Worm (Caenorhabditis elegans) whole organism, L1 larva: ENCODE data around the gene C09G12.5.

Experiments used
- C04F5.9 ChIP-seq: sonication (generic microtip); optimal IDR thresholded peaks from 2 replicates; lab custom pipeline; 2016; ENCODE audit warnings: missing genetic modification characterization, missing compliant biosample characterization
- C16A3.4 ChIP-seq: fragments of 150-350 bp; optimal IDR thresholded peaks from 2 replicates; lab custom pipeline; 2014; ENCODE audit warnings: missing biosample characterization, missing genetic modification characterization
- C34B4.2 ChIP-seq: sonication (generic microtip); optimal IDR thresholded peaks from 2 replicates; lab custom pipeline; 2017; ENCODE audit warnings: mild to moderate bottlenecking, missing genetic modification characterization, missing compliant biosample characterization
- aly-2 ChIP-seq: fragments of 150-350 bp; optimal IDR thresholded peaks from 2 replicates; lab custom pipeline; 2014; ENCODE audit warnings: missing biosample characterization, missing genetic modification characterization
- blmp-1 ChIP-seq: fragments of 150-350 bp; optimal IDR thresholded peaks from 2 replicates; lab custom pipeline; 2014; ENCODE audit warnings: missing biosample characterization, missing genetic modification characterization
- ceh-63 ChIP-seq: fragments of 200-800 bp; sonication (Bioruptor generic); optimal IDR thresholded peaks from 2 replicates; lab custom pipeline; 2018; ENCODE audit warnings: mild to moderate bottlenecking, missing genetic modification characterization, missing compliant biosample characterization
- ceh-8 ChIP-seq: fragments of 200-800 bp; sonication (Bioruptor generic); optimal IDR thresholded peaks from 2 replicates; lab custom pipeline; 2018; ENCODE audit warnings: mild to moderate bottlenecking, missing genetic modification characterization, moderate library complexity, missing compliant biosample characterization
- ceh-82 ChIP-seq, 3 experiments: fragments of 150-350 bp in 1 of 3; sonication (generic microtip) in 2 of 3; optimal IDR thresholded peaks; 2 replicates each; lab custom pipeline; 2014 to 2017; ENCODE audit warnings: missing biosample characterization in 3 of 3, missing genetic modification characterization in 3 of 3
- ceh-88 ChIP-seq: fragments of 200-800 bp; sonication (Bioruptor generic); IDR thresholded peaks from 2 replicates; pipeline ENCODE4 v1.3.6; 2022; ENCODE audit warnings: missing genetic modification characterization, missing compliant biosample characterization
- ceh-90 ChIP-seq: sonication (generic microtip); optimal IDR thresholded peaks from 2 replicates; lab custom pipeline; 2016; ENCODE audit warnings: missing genetic modification characterization, missing compliant biosample characterization
- dsc-1 ChIP-seq: sonication (generic microtip); optimal IDR thresholded peaks from 2 replicates; lab custom pipeline; 2016; ENCODE audit warnings: mild to moderate bottlenecking, missing genetic modification characterization, missing compliant biosample characterization
- efl-1 ChIP-seq, 4 experiments: fragments of 150-350 bp; optimal IDR thresholded peaks in 3 of 4; peaks in 1 of 4; 1 replicate in 1 of 4; 2 replicates in 3 of 4; lab custom pipeline; 2014; ENCODE audit warnings: missing biosample characterization in 2 of 4, missing genetic modification characterization in 2 of 4, missing genetic modification reagents in 2 of 4
- efl-3 ChIP-seq: fragments of 200-800 bp; sonication (Bioruptor generic); optimal IDR thresholded peaks from 2 replicates; lab custom pipeline; 2018; ENCODE audit warnings: mild to moderate bottlenecking, missing genetic modification characterization, missing compliant biosample characterization
- egl-13 ChIP-seq: sonication (generic microtip); optimal IDR thresholded peaks from 2 replicates; lab custom pipeline; 2016; ENCODE audit warnings: missing genotype, missing genetic modification reagents, missing genetic modification characterization, missing compliant biosample characterization
- egl-27 ChIP-seq, 2 experiments: fragments of 150-350 bp in 1 of 2; sonication (generic microtip); optimal IDR thresholded peaks; 3 replicates each; lab custom pipeline; 2017 to 2018; ENCODE audit warnings: missing biosample characterization in 2 of 2, missing genetic modification characterization in 2 of 2, missing genetic modification reagents in 2 of 2
- elt-3 ChIP-seq, 6 experiments: fragments of 150-350 bp in 1 of 6; sonication (generic microtip); optimal IDR thresholded peaks; 2 replicates each; lab custom pipeline; 2017 to 2018; ENCODE audit warnings: missing biosample characterization in 6 of 6, missing genetic modification characterization in 6 of 6, inconsistent platforms in 1 of 6
- ets-5 ChIP-seq: fragments of 200-800 bp; sonication (Bioruptor generic); IDR thresholded peaks from 2 replicates; pipeline ENCODE4 v1.3.6; 2022; ENCODE audit warnings: missing genetic modification characterization, missing compliant biosample characterization
- fkh-8 ChIP-seq: sonication (generic microtip); optimal IDR thresholded peaks from 2 replicates; lab custom pipeline; 2016; ENCODE audit warnings: mild to moderate bottlenecking, missing genetic modification characterization, missing compliant biosample characterization
- grh-1 ChIP-seq: fragments of 200-800 bp; sonication (Bioruptor generic); IDR thresholded peaks from 2 replicates; pipeline ENCODE4 v1.3.6; 2022; ENCODE audit warnings: missing genetic modification reagents, missing genetic modification characterization, missing compliant biosample characterization
- irx-1 ChIP-seq: sonication (generic microtip); optimal IDR thresholded peaks from 2 replicates; lab custom pipeline; 2016; ENCODE audit warnings: missing genetic modification characterization, missing compliant biosample characterization
- jun-1 ChIP-seq: fragments of 150-350 bp; optimal IDR thresholded peaks from 2 replicates; lab custom pipeline; 2014; ENCODE audit warnings: missing biosample characterization, missing genetic modification reagents, missing genetic modification characterization
- lin-13 ChIP-seq: fragments of 150-350 bp; optimal IDR thresholded peaks from 2 replicates; lab custom pipeline; 2014; ENCODE audit warnings: missing biosample characterization, missing genetic modification reagents, missing genetic modification characterization
- lin-14 ChIP-seq: fragments of 200-800 bp; sonication (Bioruptor generic); optimal IDR thresholded peaks from 2 replicates; lab custom pipeline; 2018; ENCODE audit warnings: mild to moderate bottlenecking, missing genetic modification characterization, moderate library complexity, missing compliant biosample characterization
- lin-35 ChIP-seq, 2 experiments: fragments of 150-350 bp; optimal IDR thresholded peaks; 2 replicates each; lab custom pipeline; 2014; ENCODE audit warnings: missing biosample characterization in 2 of 2, missing genetic modification characterization in 2 of 2, missing genetic modification reagents in 2 of 2
- lin-39 ChIP-seq: fragments of 150-350 bp; optimal IDR thresholded peaks from 2 replicates; lab custom pipeline; 2014; ENCODE audit warnings: missing biosample characterization, missing genetic modification reagents, missing genetic modification characterization
- lsy-2 ChIP-seq, 2 experiments: fragments of 150-350 bp; optimal IDR thresholded peaks; 2 replicates each; lab custom pipeline; 2014; ENCODE audit warnings: missing biosample characterization in 2 of 2, missing genetic modification characterization in 2 of 2
- mab-9 ChIP-seq: fragments of 200-800 bp; sonication (Bioruptor generic); IDR thresholded peaks from 2 replicates; pipeline ENCODE4 v1.3.6; 2022; ENCODE audit warnings: missing genetic modification reagents, missing genetic modification characterization, missing compliant biosample characterization
- mdl-1 ChIP-seq, 2 experiments: fragments of 150-350 bp; optimal IDR thresholded peaks; 2 replicates each; lab custom pipeline; 2014 to 2017; ENCODE audit warnings: missing biosample characterization in 2 of 2, missing genetic modification characterization in 2 of 2, inconsistent platforms in 1 of 2
- mep-1 ChIP-seq: fragments of 150-350 bp; optimal IDR thresholded peaks from 2 replicates; lab custom pipeline; 2014; ENCODE audit warnings: missing biosample characterization, missing genetic modification characterization
- nhr-11 ChIP-seq: fragments of 150-350 bp; optimal IDR thresholded peaks from 2 replicates; lab custom pipeline; 2014; ENCODE audit warnings: missing biosample characterization, missing genetic modification characterization
- nhr-12 ChIP-seq: sonication (generic microtip); optimal IDR thresholded peaks from 2 replicates; lab custom pipeline; 2017; ENCODE audit warnings: missing biosample characterization, missing genetic modification characterization
- nhr-47 ChIP-seq: sonication (generic microtip); optimal IDR thresholded peaks from 2 replicates; lab custom pipeline; 2016; ENCODE audit warnings: mild to moderate bottlenecking, missing genetic modification characterization, moderate library complexity, missing compliant biosample characterization
- nhr-71 ChIP-seq: sonication (generic microtip); optimal IDR thresholded peaks from 2 replicates; lab custom pipeline; 2016; ENCODE audit warnings: mild to moderate bottlenecking, missing genetic modification characterization, moderate library complexity, missing compliant biosample characterization
- nhr-76 ChIP-seq: sonication (generic microtip); optimal IDR thresholded peaks from 2 replicates; lab custom pipeline; 2017; ENCODE audit warnings: missing biosample characterization, missing genetic modification characterization
- nhr-77 ChIP-seq: fragments of 150-350 bp; optimal IDR thresholded peaks from 2 replicates; lab custom pipeline; 2014; ENCODE audit warnings: missing biosample characterization, missing genetic modification characterization
- nhr-84 ChIP-seq: sonication (generic microtip); optimal IDR thresholded peaks from 2 replicates; lab custom pipeline; 2017; ENCODE audit warnings: missing biosample characterization, missing genetic modification characterization
- nhr-85 ChIP-seq: sonication (generic microtip); peaks from one replicate; lab custom pipeline; 2016; ENCODE audit warnings: missing genetic modification characterization, inconsistent platforms, missing compliant biosample characterization
- nhr-90 ChIP-seq: sonication (generic microtip); optimal IDR thresholded peaks from 2 replicates; lab custom pipeline; 2016; ENCODE audit warnings: mild to moderate bottlenecking, missing genetic modification characterization, missing compliant biosample characterization; ENCODE audit not compliant: poor library complexity
- pag-3 ChIP-seq: sonication (generic microtip); optimal IDR thresholded peaks from 2 replicates; lab custom pipeline; 2017; ENCODE audit warnings: missing genetic modification characterization, mild to moderate bottlenecking, missing compliant biosample characterization, antibody characterized with exemption, borderline replicate concordance; ENCODE audit not compliant: insufficient read depth
- pax-3 ChIP-seq: fragments of 200-800 bp; sonication (Bioruptor generic); optimal IDR thresholded peaks from 2 replicates; lab custom pipeline; 2018; ENCODE audit warnings: mild to moderate bottlenecking, missing genetic modification characterization, moderate library complexity, missing compliant biosample characterization
- skn-1 ChIP-seq: fragments of 150-350 bp; optimal IDR thresholded peaks from 2 replicates; lab custom pipeline; 2014; ENCODE audit warnings: missing biosample characterization, missing genetic modification characterization
- snpc-4 ChIP-seq: fragments of 150-350 bp; optimal IDR thresholded peaks from 2 replicates; lab custom pipeline; 2014; ENCODE audit warnings: missing biosample characterization, missing genetic modification characterization
- snu-23 ChIP-seq: sonication (generic microtip); optimal IDR thresholded peaks from 2 replicates; lab custom pipeline; 2016; ENCODE audit warnings: missing genetic modification characterization, missing compliant biosample characterization
- sptf-1 ChIP-seq: fragments of 150-350 bp; optimal IDR thresholded peaks from 2 replicates; lab custom pipeline; 2014; ENCODE audit warnings: missing biosample characterization, missing genetic modification characterization
- sup-37 ChIP-seq: fragments of 200-800 bp; sonication (Bioruptor generic); optimal IDR thresholded peaks from 2 replicates; lab custom pipeline; 2018; ENCODE audit warnings: mild to moderate bottlenecking, missing genetic modification characterization, missing compliant biosample characterization
- swsn-7 ChIP-seq: sonication (generic microtip); optimal IDR thresholded peaks from 2 replicates; lab custom pipeline; 2016; ENCODE audit warnings: missing genetic modification characterization, missing compliant biosample characterization
- tbx-2 ChIP-seq: sonication (generic microtip); optimal IDR thresholded peaks from 2 replicates; lab custom pipeline; 2016; ENCODE audit warnings: missing genetic modification characterization, missing compliant biosample characterization
- unc-130 ChIP-seq: fragments of 150-350 bp; optimal IDR thresholded peaks from 2 replicates; lab custom pipeline; 2017; ENCODE audit warnings: missing biosample characterization, missing genetic modification characterization, inconsistent platforms
- unc-86 ChIP-seq: sonication (generic microtip); optimal IDR thresholded peaks from 2 replicates; lab custom pipeline; 2016; ENCODE audit warnings: missing genetic modification characterization, missing compliant biosample characterization
- unc-98 ChIP-seq: fragments of 200-800 bp; sonication (Bioruptor generic); IDR thresholded peaks from 2 replicates; pipeline ENCODE4 v1.3.6; 2022; ENCODE audit warnings: missing genetic modification characterization, missing compliant biosample characterization
- zag-1 ChIP-seq: fragments of 150-350 bp; optimal IDR thresholded peaks from 2 replicates; lab custom pipeline; 2014; ENCODE audit warnings: missing biosample characterization, missing genetic modification characterization
- ztf-11 ChIP-seq, 2 experiments: sonication (generic microtip); optimal IDR thresholded peaks; 2 replicates each; lab custom pipeline; 2016 to 2017; ENCODE audit warnings: missing genetic modification characterization in 2 of 2, missing biosample characterization in 1 of 2, missing compliant biosample characterization in 1 of 2
- ztf-4 ChIP-seq: fragments of 150-350 bp; optimal IDR thresholded peaks from 2 replicates; lab custom pipeline; 2014; ENCODE audit warnings: missing biosample characterization, missing genetic modification characterization

The C09G12.5 gene

ce11 chrIV:3524584-3525020 is 45.5 kb downstream of the C09G12.5 start (continued):
- TF ChIP-seq nhr-76 (tag; lab: Kevin White, UChicago), result no peak
- no peak for TF ChIP-seq ztf-4 (tag; lab: Kevin White, UChicago)
- no peak for TF ChIP-seq lin-14 (GFP tag; lab: Kevin White, UChicago)
- TF ChIP-seq zag-1 (tag; lab: Kevin White, UChicago), result no peak
- peak; percentile 16 for TF ChIP-seq lin-13
- TF ChIP-seq nhr-12 (tag; lab: Kevin White, UChicago), result no peak
- peak; percentile 50 for TF ChIP-seq dsc-1 (tag; lab: Kevin White, UChicago)
- TF ChIP-seq mep-1 (tag; lab: Kevin White, UChicago), result peak; percentile 53
- no peak for TF ChIP-seq pax-3 (tag; lab: Kevin White, UChicago)
- peak; percentile 59 for TF ChIP-seq unc-130 (tag; lab: Kevin White, UChicago)
- no peak for TF ChIP-seq elt-3 (tag; optimal IDR thresholded peaks at IDR 0.05; lab: Kevin White, UChicago)
- no peak for TF ChIP-seq lin-39 (tag; lab: Kevin White, UChicago)
- peak; percentile 64 for TF ChIP-seq fkh-8 (tag; lab: Kevin White, UChicago)
- peak; percentile 66 for TF ChIP-seq swsn-7 (tag; lab: Kevin White, UChicago)
- TF ChIP-seq nhr-77 (tag; lab: Kevin White, UChicago), result peak; percentile 4
- no peak for TF ChIP-seq egl-13
- no peak for TF ChIP-seq ets-5 (GFP tag; lab: Robert Waterston, UW)
- TF ChIP-seq irx-1 (tag; lab: Kevin White, UChicago), result peak; percentile 30
- peak; percentile 32 to 49 for TF ChIP-seq efl-1 (optimal IDR thresholded peaks at IDR 0.05; lab: Kevin White, UChicago)
- TF ChIP-seq efl-1 (GFP tag; optimal IDR thresholded peaks at IDR 0.05 in 1 of 2; lab: Kevin White, UChicago), result peak; percentile 37 to 92
- peak; percentile 75 for TF ChIP-seq nhr-71 (tag; lab: Kevin White, UChicago)
- TF ChIP-seq ceh-90 (tag; lab: Kevin White, UChicago), result no peak
- TF ChIP-seq lin-35 (GFP tag; optimal IDR thresholded peaks at IDR 0.05; lab: Kevin White, UChicago), result peak; percentile 28 to 66
- TF ChIP-seq tbx-2, result peak; percentile 64
- TF ChIP-seq pag-3 (tag; lab: Kevin White, UChicago), result no peak
- no peak for TF ChIP-seq nhr-84 (tag; lab: Kevin White, UChicago)
- peak; percentile 81 for TF ChIP-seq nhr-47 (tag; lab: Kevin White, UChicago)
- no peak for TF ChIP-seq blmp-1 (tag; lab: Kevin White, UChicago)
- no peak for TF ChIP-seq sptf-1 (tag; lab: Kevin White, UChicago)
- peak; percentile 35 for TF ChIP-seq snpc-4
- peak; percentile 72 for TF ChIP-seq nhr-90 (tag; lab: Kevin White, UChicago)
- no peak for TF ChIP-seq nhr-11 (tag; lab: Kevin White, UChicago)
- peak; percentile 41 for TF ChIP-seq ceh-8 (GFP tag; lab: Kevin White, UChicago)
- no peak for TF ChIP-seq ztf-11 (tag; optimal IDR thresholded peaks at IDR 0.05; lab: Kevin White, UChicago)
- peak; percentile 25 for TF ChIP-seq efl-3 (GFP tag; lab: Kevin White, UChicago)
- no peak for TF ChIP-seq C04F5.9 (tag; lab: Kevin White, UChicago)
- peak; percentile 0 for TF ChIP-seq skn-1 (tag; lab: Kevin White, UChicago)
- no peak for TF ChIP-seq egl-27 (tag; optimal IDR thresholded peaks at IDR 0.05; lab: Kevin White, UChicago)
- peak; percentile 53 for TF ChIP-seq aly-2
- TF ChIP-seq C34B4.2, result no peak
- TF ChIP-seq sup-37 (GFP tag; lab: Kevin White, UChicago), result no peak
- TF ChIP-seq unc-86, result peak; percentile 14
- TF ChIP-seq ceh-88 (GFP tag; lab: Robert Waterston, UW), result no peak
- peak; percentile 23 for TF ChIP-seq jun-1 (tag; lab: Kevin White, UChicago)
- TF ChIP-seq mdl-1 (tag; optimal IDR thresholded peaks at IDR 0.05; lab: Kevin White, UChicago), result peak in 1 of 2 experiments; percentile 54
- TF ChIP-seq grh-1 (GFP tag; lab: Robert Waterston, UW), result no peak
- TF ChIP-seq ceh-63, result no peak
- TF ChIP-seq snu-23 (GFP tag; lab: Kevin White, UChicago), result peak; percentile 84
- peak; percentile 33 for TF ChIP-seq C16A3.4 (tag; lab: Kevin White, UChicago)
- TF ChIP-seq ceh-82 (tag; optimal IDR thresholded peaks at IDR 0.05; lab: Kevin White, UChicago), result peak in 2 of 3 experiments; percentile 30 to 44
- TF ChIP-seq nhr-85 (tag; lab: Kevin White, UChicago), result peak; percentile 53
- TF ChIP-seq mab-9, result no peak
- no peak; the same call in 1 of the 2 replicates for TF ChIP-seq unc-98 (GFP tag; lab: Robert Waterston, UW)
- TF ChIP-seq lsy-2 (tag; optimal IDR thresholded peaks at IDR 0.05; lab: Kevin White, UChicago), result peak; percentile 39 to 66
